Worm (Caenorhabditis elegans): Measurements from ENCODE around the gene vab-15.

The vab-15 gene

DNA sequence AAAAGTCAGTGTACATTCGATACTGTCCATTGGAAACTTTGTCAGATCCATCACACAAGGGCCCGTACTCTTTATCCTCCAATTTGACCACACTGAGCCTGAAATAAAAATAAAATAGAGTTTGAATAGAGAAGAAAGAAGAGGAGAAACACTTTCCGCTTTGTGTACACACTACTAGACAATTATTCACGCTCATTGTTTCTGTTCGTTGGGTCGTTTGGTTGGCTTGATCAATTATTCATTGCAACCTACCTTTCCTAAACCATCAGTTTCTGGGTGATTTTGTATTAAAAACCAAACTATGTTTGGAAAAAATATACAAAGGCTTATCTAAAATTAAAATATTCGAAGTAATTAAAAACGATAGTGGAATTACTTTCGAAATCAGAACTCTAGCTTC, 42.3 kb upstream of the vab-15 start (continued):
- TF ChIP-seq rpc-1 (optimal IDR thresholded peaks at IDR 0.05), result no peak
- TF ChIP-seq rpc-1 (tag; optimal IDR thresholded peaks at IDR 0.05), result no peak
- no peak for TF ChIP-seq B0336.3 (GFP tag; IDR thresholded peaks at IDR 0.05)

DNA sequence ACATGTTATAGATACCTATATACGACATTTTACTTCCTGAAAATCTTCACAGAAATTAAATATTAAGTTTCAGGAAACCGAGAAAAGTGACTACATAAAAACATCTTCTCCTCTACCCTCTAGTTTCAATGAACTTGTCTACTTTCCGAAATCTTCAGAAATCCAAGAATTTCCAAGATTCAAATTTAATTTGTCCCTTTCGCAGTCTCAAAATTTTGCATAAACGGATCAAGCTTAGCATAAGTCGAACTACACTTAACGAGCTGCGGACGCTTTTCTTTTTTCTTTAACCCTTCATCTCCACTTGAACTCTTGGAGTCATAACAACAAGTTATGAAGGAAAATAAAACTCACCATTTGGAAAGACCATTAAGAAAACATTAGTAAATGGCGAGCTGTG, 41.6 kb upstream of the vab-15 start:
- TF ChIP-seq egl-44 (GFP tag; IDR thresholded peaks at IDR 0.05) (no peak), snpc-4 (GFP tag; optimal IDR thresholded peaks at IDR 0.05) (no peak), snpc-4 (tag; optimal IDR thresholded peaks at IDR 0.05) (no peak), sdz-38 (tag; optimal IDR thresholded peaks at IDR 0.05) (no peak), C17E4.6 (GFP tag; IDR thresholded peaks at IDR 0.05) (no peak), ztf-18 (tag; optimal IDR thresholded peaks at IDR 0.05) (no peak), repo-1 (tag; optimal IDR thresholded peaks at IDR 0.05) (no peak), hmg-20 (GFP tag; IDR thresholded peaks at IDR 0.05) (no peak), fkh-3 (tag; optimal IDR thresholded peaks at IDR 0.05) (no peak)

DNA sequence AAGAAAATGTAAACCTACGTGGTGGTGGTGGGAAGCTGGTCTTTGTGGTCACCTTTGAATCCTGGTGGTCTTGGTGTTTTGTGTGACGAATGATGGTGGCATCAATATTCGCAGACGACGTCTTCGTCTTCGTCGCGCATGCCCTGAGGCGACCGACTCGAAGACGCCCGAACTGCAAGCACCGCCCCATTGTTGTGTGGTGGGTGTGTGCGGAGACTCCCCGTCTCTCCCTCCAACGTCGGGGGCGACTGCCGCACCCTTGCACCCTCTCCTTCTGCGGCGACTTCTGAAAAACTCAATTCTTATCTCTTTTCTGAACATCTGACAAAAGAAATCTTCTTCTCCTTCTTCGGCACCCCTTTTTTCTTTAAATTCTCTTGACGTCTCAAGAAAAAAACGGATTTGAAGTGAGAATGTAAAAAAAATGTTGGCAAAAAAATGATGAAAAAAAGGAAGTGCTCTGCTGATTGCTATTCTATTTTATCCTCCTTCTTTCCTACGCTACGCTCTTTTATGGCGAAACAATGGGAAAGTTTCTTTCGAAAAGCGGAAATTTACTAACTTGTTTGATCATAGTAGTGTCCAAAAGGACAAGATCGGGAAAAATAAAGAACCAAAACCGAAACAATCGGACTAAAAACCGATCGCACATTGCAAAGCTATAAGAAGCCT, 39.6 kb upstream of the vab-15 start, which contains the start of gene lgc-47:
TSS of gene lgc-47 (minus strand) at position 286 of the 672 bp plus-strand sequence.
- TF ChIP-seq aptf-2 (GFP tag; conservative IDR thresholded peaks at IDR 0.05) (no peak), snpc-1.3 (tag; optimal IDR thresholded peaks at IDR 0.05; ENCODE audit: insufficient read depth) (no peak), madf-10 (tag; optimal IDR thresholded peaks at IDR 0.05) (peak; percentile 3), zfh-2 (GFP tag; conservative IDR thresholded peaks at IDR 0.05) (peak; percentile 86), ccch-3 (GFP tag; optimal IDR thresholded peaks at IDR 0.05) (no peak)

DNA sequence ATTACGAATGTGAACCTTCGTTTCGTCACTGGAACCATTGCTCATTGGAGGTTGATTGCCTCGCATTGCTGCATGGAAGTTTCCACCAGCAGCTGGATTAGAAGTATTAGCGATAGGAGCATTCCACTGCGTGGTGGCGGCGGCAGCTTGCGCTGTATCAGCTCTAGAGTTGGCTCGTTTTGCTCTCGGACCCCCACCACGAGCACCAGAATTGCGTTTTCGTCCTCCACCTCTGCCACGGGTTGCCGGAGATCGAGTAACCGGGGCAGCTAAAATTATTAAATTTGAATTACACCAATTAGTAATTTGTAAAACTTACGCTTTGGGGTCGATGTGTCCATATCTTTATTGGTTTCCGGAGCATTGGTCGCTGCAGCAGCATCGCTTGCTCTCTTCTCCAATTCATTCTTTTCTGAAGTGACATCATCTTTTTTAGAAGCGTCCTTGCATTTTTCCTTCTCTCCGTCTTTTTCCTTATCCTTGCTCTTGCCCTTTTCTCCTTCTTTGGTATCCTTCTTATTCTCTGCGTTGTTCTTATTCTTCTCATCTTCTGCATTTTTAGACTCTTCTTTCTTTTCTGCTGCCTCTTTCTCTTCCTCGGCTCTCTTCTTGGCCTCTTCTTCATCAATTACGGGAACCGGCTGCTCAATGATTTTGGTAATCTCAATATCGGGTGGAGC, 32.8 kb upstream of the vab-15 start:
- no peak for TF ChIP-seq F22D6.2 (tag; optimal IDR thresholded peaks at IDR 0.05)
- no peak for TF ChIP-seq dpl-1 (GFP tag; optimal IDR thresholded peaks at IDR 0.05)
- TF ChIP-seq T07F8.4 (tag; optimal IDR thresholded peaks at IDR 0.05), result no peak
- no peak for TF ChIP-seq ama-1 (optimal IDR thresholded peaks at IDR 0.05)
- no peak for TF ChIP-seq ama-1 (GFP tag; optimal IDR thresholded peaks at IDR 0.05)
- TF ChIP-seq mcd-1 (GFP tag; IDR thresholded peaks at IDR 0.05), result 0 out of 2 replicates have a peak, but pooled peaks have one; percentile 7
- TF ChIP-seq ceh-40 (GFP tag; IDR thresholded peaks at IDR 0.05), result no peak
- TF ChIP-seq zfh-2 (GFP tag; conservative IDR thresholded peaks at IDR 0.05), result peak; percentile 52
- no peak for TF ChIP-seq bed-1 (GFP tag; IDR thresholded peaks at IDR 0.05)

DNA sequence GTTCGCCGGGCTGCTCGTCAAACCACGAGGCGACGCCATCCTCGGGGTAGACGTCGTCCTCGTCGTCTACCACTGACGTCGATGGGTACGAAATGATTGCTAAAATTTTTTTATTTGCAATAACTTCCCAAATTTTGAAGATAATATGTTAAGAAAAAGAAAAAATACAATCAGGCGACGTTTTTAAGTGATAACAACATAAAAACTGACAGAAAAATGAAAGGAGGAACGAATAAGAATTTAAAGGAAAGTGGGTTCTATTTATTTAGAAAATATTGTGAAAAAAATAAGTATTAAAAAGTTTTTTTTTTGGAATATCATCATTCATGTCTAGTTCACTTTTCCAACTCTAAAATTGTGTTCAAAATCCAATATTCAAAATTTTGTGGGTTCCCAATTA, 24.9 kb upstream of the vab-15 start, which contains the start of gene dpy-22:
TSS of gene dpy-22 (minus strand) at position 101 of the 400 bp plus-strand sequence.
- TF ChIP-seq hlh-26 (GFP tag; conservative IDR thresholded peaks at IDR 0.05) (no peak), gei-17 (GFP tag; optimal IDR thresholded peaks at IDR 0.05) (no peak), mxl-1 (tag; optimal IDR thresholded peaks at IDR 0.05) (no peak), C17E4.6 (GFP tag; IDR thresholded peaks at IDR 0.05) (no peak), F49E8.2 (tag; optimal IDR thresholded peaks at IDR 0.05; ENCODE audit: insufficient read depth) (no peak), ztf-26 (tag; optimal IDR thresholded peaks at IDR 0.05) (no peak), rpc-1 (optimal IDR thresholded peaks at IDR 0.05) (no peak), rpc-1 (tag; optimal IDR thresholded peaks at IDR 0.05) (no peak), tbp1 (GFP tag; optimal IDR thresholded peaks at IDR 0.05) (no peak), efl-1 (GFP tag; optimal IDR thresholded peaks at IDR 0.05) (no peak), Y67H2A.10 (GFP tag; conservative IDR thresholded peaks at IDR 0.05) (no peak), ets-4 (GFP tag; optimal IDR thresholded peaks at IDR 0.05) (no peak), nhr-80 (tag; optimal IDR thresholded peaks at IDR 0.05) (no peak), F10E7.11 (tag; optimal IDR thresholded peaks at IDR 0.05) (no peak), hmg-20 (GFP tag; IDR thresholded peaks at IDR 0.05) (no peak), Y56A3A.18 (GFP tag; IDR thresholded peaks at IDR 0.05) (no peak), F57A8.1 (GFP tag; optimal IDR thresholded peaks at IDR 0.05) (no peak), lsl-1 (GFP tag; optimal IDR thresholded peaks at IDR 0.05) (no peak), ztf-25 (GFP tag; IDR thresholded peaks at IDR 0.05) (no peak), egrh-3 (GFP tag; IDR thresholded peaks at IDR 0.05) (no peak), snpc-4 (GFP tag; optimal IDR thresholded peaks at IDR 0.05) (no peak), snpc-4 (tag; optimal IDR thresholded peaks at IDR 0.05) (no peak)

Data from whole organism, young adult.